Fruit fly (Drosophila melanogaster) whole organism, embryonic: Measurements from ENCODE around the gene TTLL4B.

ENCODE experiments used
- Adf1 ChIP-seq: fragments of 200-800 bp; sonication (Bioruptor generic); IDR thresholded peaks from 2 replicates; pipeline ENCODE4 v1.3.6; 2022; ENCODE audit warnings: missing biosample characterization, missing genetic modification characterization
- B-H2 ChIP-seq: fragments of 200-800 bp; sonication (Bioruptor generic); optimal IDR thresholded peaks from 2 replicates; lab custom pipeline; 2018; ENCODE audit warnings: missing biosample characterization, mild to moderate bottlenecking, missing genetic modification characterization
- CG10321 ChIP-seq: fragments of 200-800 bp; sonication (Bioruptor generic); IDR thresholded peaks from 2 replicates; pipeline ENCODE4 v1.3.6; 2022; ENCODE audit warnings: missing biosample characterization, missing genetic modification characterization
- CG14441 ChIP-seq: fragments of 200-800 bp; sonication (Bioruptor generic); IDR thresholded peaks from 2 replicates; pipeline ENCODE4 v1.3.6; 2022; ENCODE audit warnings: missing biosample characterization, missing genetic modification characterization
- CG17328 ChIP-seq: fragments of 200-800 bp; sonication (Bioruptor generic); IDR thresholded peaks from 2 replicates; pipeline ENCODE4 v1.3.6; 2022; ENCODE audit warnings: missing biosample characterization, missing genetic modification characterization
- CG17568 ChIP-seq: fragments of 200-800 bp; sonication (Bioruptor generic); optimal IDR thresholded peaks from 2 replicates; lab custom pipeline; 2018; ENCODE audit warnings: missing biosample characterization, mild to moderate bottlenecking, missing genetic modification characterization, moderate library complexity
- CG1792 ChIP-seq: fragments of 200-800 bp; sonication (Bioruptor generic); optimal IDR thresholded peaks from 2 replicates; lab custom pipeline; 2016; ENCODE audit warnings: missing biosample characterization, missing genetic modification characterization
- CG18262 ChIP-seq: fragments of 200-800 bp; optimal IDR thresholded peaks from 3 replicates; lab custom pipeline; 2019; ENCODE audit warnings: missing biosample characterization, mild to moderate bottlenecking, missing genetic modification characterization, moderate library complexity
- CG32767 ChIP-seq: fragments of 200-800 bp; sonication (Bioruptor generic); IDR thresholded peaks from 2 replicates; pipeline ENCODE4 v1.3.6; 2022; ENCODE audit warnings: missing biosample characterization, missing genetic modification characterization
- CG4328 ChIP-seq: fragments of 200-800 bp; sonication (Bioruptor generic); optimal IDR thresholded peaks from 3 replicates; lab custom pipeline; 2017; ENCODE audit warnings: missing biosample characterization, missing genetic modification reagents, missing genetic modification characterization
- CG4360 ChIP-seq: fragments of 200-800 bp; sonication (Bioruptor generic); IDR thresholded peaks from 2 replicates; pipeline ENCODE4 v1.3.6; 2022; ENCODE audit warnings: missing biosample characterization, missing genetic modification characterization
- CG4854 ChIP-seq: fragments of 200-800 bp; sonication (Bioruptor generic); optimal IDR thresholded peaks from 2 replicates; lab custom pipeline; 2016; ENCODE audit warnings: missing biosample characterization, missing genetic modification characterization, inconsistent platforms
- CG6791 ChIP-seq: fragments of 200-800 bp; sonication (Bioruptor generic); IDR thresholded peaks from 3 replicates; pipeline ENCODE4 v1.3.6; 2022; ENCODE audit warnings: missing biosample characterization, missing genetic modification characterization; ENCODE audit not compliant: partially characterized antibody
- CG8388 ChIP-seq: fragments of 200-800 bp; sonication (Bioruptor generic); optimal IDR thresholded peaks from 2 replicates; lab custom pipeline; 2019; ENCODE audit warnings: missing biosample characterization, mild to moderate bottlenecking, missing genetic modification characterization, moderate library complexity
- CkIIα-i1 ChIP-seq: fragments of 200-800 bp; sonication (Bioruptor generic); IDR thresholded peaks from 2 replicates; pipeline ENCODE4 v1.3.6; 2022; ENCODE audit warnings: missing biosample characterization, missing genetic modification characterization
- CoRest ChIP-seq: fragments of 200-800 bp; sonication (Bioruptor generic); optimal IDR thresholded peaks from 3 replicates; lab custom pipeline; 2018; ENCODE audit warnings: missing biosample characterization, mild to moderate bottlenecking, missing genetic modification characterization, moderate library complexity
- Deaf1 ChIP-seq: fragments of 200-800 bp; optimal IDR thresholded peaks from 3 replicates; lab custom pipeline; 2019; ENCODE audit warnings: missing biosample characterization, mild to moderate bottlenecking, missing genetic modification characterization, moderate library complexity
- Jarid2 ChIP-seq: fragments of 200-800 bp; sonication (Bioruptor generic); optimal IDR thresholded peaks from 3 replicates; lab custom pipeline; 2017; ENCODE audit warnings: mild to moderate bottlenecking, missing biosample characterization, missing genetic modification reagents, missing genetic modification characterization
- Lim3 ChIP-seq: fragments of 200-800 bp; sonication (Bioruptor generic); IDR thresholded peaks from 2 replicates; pipeline ENCODE4 v1.3.6; 2022; ENCODE audit warnings: missing biosample characterization, missing genetic modification characterization
- Max ChIP-seq: fragments of 200-800 bp; sonication (Bioruptor generic); optimal IDR thresholded peaks from 2 replicates; lab custom pipeline; 2016; ENCODE audit warnings: missing biosample characterization, mild to moderate bottlenecking, missing genetic modification characterization
- Med ChIP-seq: fragments of 200-800 bp; sonication (Bioruptor generic); peaks from one replicate; lab custom pipeline; 2016; ENCODE audit warnings: missing biosample characterization, missing genetic modification characterization, mild to moderate bottlenecking, inconsistent platforms, moderate library complexity
- Mes4 ChIP-seq: fragments of 200-800 bp; sonication (Bioruptor generic); optimal IDR thresholded peaks from 2 replicates; lab custom pipeline; 2016; ENCODE audit warnings: missing biosample characterization, missing genetic modification characterization
- Nf-YA ChIP-seq: fragments of 200-800 bp; sonication (Bioruptor generic); IDR thresholded peaks from 2 replicates; pipeline ENCODE4 v1.3.6; 2022; ENCODE audit warnings: missing biosample characterization, missing genetic modification characterization
- Nf-YB ChIP-seq: fragments of 200-800 bp; sonication (Bioruptor generic); optimal IDR thresholded peaks from 3 replicates; lab custom pipeline; 2019; ENCODE audit warnings: missing biosample characterization, mild to moderate bottlenecking, missing genetic modification characterization, moderate library complexity
- Nf-YC ChIP-seq: fragments of 200-800 bp; optimal IDR thresholded peaks from 3 replicates; lab custom pipeline; 2019; ENCODE audit warnings: missing biosample characterization, mild to moderate bottlenecking, missing genetic modification characterization, moderate library complexity
- Trl ChIP-seq, 3 experiments: fragments of >200 bp in 2 of 3; fragments of 200-800 bp in 1 of 3; sonication (Bioruptor generic) in 1 of 3; optimal IDR thresholded peaks; 2 replicates in 1 of 3; 3 replicates in 2 of 3; lab custom pipeline; 2016 to 2017; ENCODE audit warnings: missing biosample characterization in 1 of 3, missing genetic modification characterization in 1 of 3
- Xbp1 ChIP-seq: fragments of 200-800 bp; sonication (Bioruptor generic); optimal IDR thresholded peaks from 3 replicates; lab custom pipeline; 2016; ENCODE audit warnings: missing biosample characterization, mild to moderate bottlenecking, missing genetic modification characterization
- abd-A ChIP-seq: fragments of 200-800 bp; sonication (Bioruptor generic); optimal IDR thresholded peaks from 3 replicates; lab custom pipeline; 2019; ENCODE audit warnings: missing biosample characterization, mild to moderate bottlenecking, missing genetic modification characterization, moderate library complexity
- bcd ChIP-seq: fragments of 200-800 bp; sonication (Bioruptor generic); optimal IDR thresholded peaks from 2 replicates; lab custom pipeline; 2017; ENCODE audit warnings: missing biosample characterization, mild to moderate bottlenecking, missing genetic modification characterization
- cad ChIP-seq: fragments of >200 bp; optimal IDR thresholded peaks from 2 replicates; lab custom pipeline; 2017; ENCODE audit warnings: missing biosample characterization, missing genetic modification characterization
- cg ChIP-seq: fragments of 200-800 bp; sonication (Bioruptor generic); optimal IDR thresholded peaks from 3 replicates; lab custom pipeline; 2019; ENCODE audit warnings: missing biosample characterization, mild to moderate bottlenecking, missing genetic modification characterization, moderate library complexity
- chinmo ChIP-seq: fragments of 200-800 bp; sonication (Bioruptor generic); IDR thresholded peaks from 4 replicates; pipeline ENCODE4 v1.3.6; 2022; ENCODE audit warnings: missing biosample characterization, missing genetic modification characterization; ENCODE audit not compliant: partially characterized antibody
- crol ChIP-seq: fragments of 200-800 bp; sonication (Bioruptor generic); IDR thresholded peaks from 2 replicates; pipeline ENCODE4 v1.3.6; 2022; ENCODE audit warnings: missing biosample characterization, missing genetic modification characterization
- esg ChIP-seq: fragments of 200-800 bp; sonication (Bioruptor generic); conservative IDR thresholded peaks from 2 replicates; pipeline ENCODE4 v1.3.6; 2022; ENCODE audit warnings: missing biosample characterization, missing genetic modification characterization
- fd96Cb ChIP-seq: fragments of 200-800 bp; sonication (Bioruptor generic); optimal IDR thresholded peaks from 2 replicates; lab custom pipeline; 2018; ENCODE audit warnings: missing biosample characterization, mild to moderate bottlenecking, missing genetic modification characterization, moderate library complexity
- grn ChIP-seq: fragments of 200-800 bp; sonication (Bioruptor generic); optimal IDR thresholded peaks from 3 replicates; lab custom pipeline; 2017; ENCODE audit warnings: missing biosample characterization, missing genetic modification characterization
- gsb-n ChIP-seq: fragments of 200-800 bp; sonication (Bioruptor generic); optimal IDR thresholded peaks from 3 replicates; lab custom pipeline; 2018; ENCODE audit warnings: missing biosample characterization, mild to moderate bottlenecking, missing genetic modification characterization
- inv ChIP-seq: fragments of 200-800 bp; sonication (Bioruptor generic); IDR thresholded peaks from 2 replicates; pipeline ENCODE4 v1.3.6; 2022; ENCODE audit warnings: missing biosample characterization, missing genetic modification characterization; ENCODE audit not compliant: partially characterized antibody
- kni ChIP-seq: fragments of 200-800 bp; sonication (Bioruptor generic); optimal IDR thresholded peaks from 3 replicates; lab custom pipeline; 2017; ENCODE audit warnings: mild to moderate bottlenecking, missing biosample characterization, missing genetic modification reagents, missing genetic modification characterization
- lov ChIP-seq, 2 experiments: fragments of 200-800 bp in 1 of 2; fragments of >200 bp in 1 of 2; sonication (Bioruptor generic) in 1 of 2; IDR thresholded peaks in 1 of 2; optimal IDR thresholded peaks in 1 of 2; 2 replicates in 1 of 2; 3 replicates in 1 of 2; pipeline versions ENCODE4 v1.3.6 to Lab custom; 2017 to 2022; ENCODE audit warnings: missing biosample characterization in 1 of 2, missing genetic modification characterization in 1 of 2
- nerfin-1 ChIP-seq: fragments of 200-800 bp; sonication (Bioruptor generic); optimal IDR thresholded peaks from 3 replicates; lab custom pipeline; 2019; ENCODE audit warnings: missing biosample characterization, mild to moderate bottlenecking, missing genetic modification characterization, moderate library complexity
- oc ChIP-seq: fragments of 200-800 bp; sonication (Bioruptor generic); optimal IDR thresholded peaks from 2 replicates; lab custom pipeline; 2018; ENCODE audit warnings: missing biosample characterization, mild to moderate bottlenecking, missing genetic modification characterization, moderate library complexity
- onecut ChIP-seq: fragments of 200-800 bp; sonication (Bioruptor generic); IDR thresholded peaks from 2 replicates; pipeline ENCODE4 v1.3.6; 2022; ENCODE audit warnings: missing biosample characterization, missing genetic modification characterization
- phol ChIP-seq: fragments of 200-800 bp; sonication (Bioruptor generic); optimal IDR thresholded peaks from 3 replicates; lab custom pipeline; 2018; ENCODE audit warnings: missing biosample characterization, mild to moderate bottlenecking, missing genetic modification characterization, moderate library complexity
- sd ChIP-seq: fragments of 200-800 bp; sonication (Bioruptor generic); optimal IDR thresholded peaks from 3 replicates; lab custom pipeline; 2018; ENCODE audit warnings: missing biosample characterization, mild to moderate bottlenecking, missing genetic modification characterization, moderate library complexity
- sqz ChIP-seq: fragments of 200-800 bp; sonication (Bioruptor generic); optimal IDR thresholded peaks from 3 replicates; lab custom pipeline; 2018; ENCODE audit warnings: missing biosample characterization, mild to moderate bottlenecking, missing genetic modification characterization
- vvl ChIP-seq: fragments of 200-800 bp; sonication (Bioruptor generic); IDR thresholded peaks from 2 replicates; pipeline ENCODE4 v1.3.6; 2022; ENCODE audit warnings: missing biosample characterization, missing genetic modification characterization
- zen2 ChIP-seq: fragments of 200-800 bp; sonication (Bioruptor generic); IDR thresholded peaks from 3 replicates; pipeline ENCODE4 v1.3.6; 2022; ENCODE audit warnings: missing biosample characterization, missing genetic modification characterization; ENCODE audit not compliant: partially characterized antibody
- zf30C ChIP-seq: fragments of 200-800 bp; sonication (Bioruptor generic); optimal IDR thresholded peaks from 3 replicates; lab custom pipeline; 2018; ENCODE audit warnings: missing biosample characterization, mild to moderate bottlenecking, missing genetic modification characterization

TTLL4B gene

dm6 chr2L:3835221-3835620, 27.2 kb upstream of the TTLL4B start:
- no peak for TF ChIP-seq lov (optimal IDR thresholded peaks at IDR 0.05; lab: Kevin White, UChicago)
- TF ChIP-seq lov (GFP tag; IDR thresholded peaks at IDR 0.05; lab: Robert Waterston, UW) = no peak
- TF ChIP-seq esg = no peak
- no peak for TF ChIP-seq Max (GFP tag; lab: Kevin White, UChicago)
- no peak for TF ChIP-seq CG1792 (GFP tag; lab: Kevin White, UChicago)
- peak; percentile 53; the same call in 1 of the 3 replicates for TF ChIP-seq zen2 (GFP tag; lab: Robert Waterston, UW)
- TF ChIP-seq crol = peak; percentile 74
- peak; percentile 37 for TF ChIP-seq Jarid2
- no peak for TF ChIP-seq CG17328 (GFP tag; lab: Robert Waterston, UW)
- no peak for TF ChIP-seq Lim3 (GFP tag; lab: Robert Waterston, UW)
- TF ChIP-seq kni (GFP tag; lab: Kevin White, UChicago) = peak; percentile 49
- peak; percentile 17 for TF ChIP-seq oc (tag; lab: Kevin White, UChicago)
- TF ChIP-seq Xbp1 (GFP tag; lab: Kevin White, UChicago) = no peak
- TF ChIP-seq CoRest = peak; percentile 22
- TF ChIP-seq CG4854 (GFP tag; lab: Kevin White, UChicago) = no peak
- peak; percentile 65 for TF ChIP-seq abd-A (tag; lab: Kevin White, UChicago)
- peak; percentile 15 for TF ChIP-seq sd (tag; lab: Kevin White, UChicago)
- peak; percentile 67 for TF ChIP-seq phol (tag; lab: Kevin White, UChicago)
- peak; percentile 62 for TF ChIP-seq onecut (GFP tag; lab: Robert Waterston, UW)
- TF ChIP-seq CG32767 (GFP tag; lab: Robert Waterston, UW) = peak; percentile 39; the same call in 1 of the 2 replicates
- no peak for TF ChIP-seq bcd
- no peak for TF ChIP-seq CG18262 (tag; lab: Kevin White, UChicago)
- no peak for TF ChIP-seq CG6791
- peak; percentile 98 for TF ChIP-seq Nf-YB (GFP tag; lab: Kevin White, UChicago)
- TF ChIP-seq Deaf1 (tag; lab: Kevin White, UChicago) = peak; percentile 95
- no peak for TF ChIP-seq inv
- 0 out of 4 replicates have a peak, but pooled peaks have one; percentile 66 for TF ChIP-seq chinmo (GFP tag; lab: Robert Waterston, UW)
- 0 out of 2 replicates have a peak, but pooled peaks have one; percentile 35 for TF ChIP-seq CG10321 (GFP tag; lab: Robert Waterston, UW)
- peak; percentile 75 for TF ChIP-seq Nf-YA (GFP tag; lab: Robert Waterston, UW)
- TF ChIP-seq grn (GFP tag; lab: Kevin White, UChicago) = peak; percentile 42
- peak; percentile 5 for TF ChIP-seq zf30C
- peak; percentile 94 for TF ChIP-seq cg (GFP tag; lab: Kevin White, UChicago)
- TF ChIP-seq Nf-YC = peak; percentile 98
- TF ChIP-seq sqz = peak; percentile 88
- no peak for TF ChIP-seq CG8388
- TF ChIP-seq CG4328 = no peak
- no peak for TF ChIP-seq B-H2
- peak; percentile 30 to 33 for TF ChIP-seq Trl (optimal IDR thresholded peaks at IDR 0.05; lab: Kevin White, UChicago)
- TF ChIP-seq Trl (GFP tag; optimal IDR thresholded peaks at IDR 0.05; lab: Kevin White, UChicago) = no peak

- no peak for TF ChIP-seq CG14441
- TF ChIP-seq CG4360 (GFP tag; lab: Robert Waterston, UW) = peak; percentile 1; the same call in 1 of the 2 replicates
- peak; percentile 38 for TF ChIP-seq CG17568 (GFP tag; lab: Kevin White, UChicago)
- TF ChIP-seq CkIIα-i1 = no peak
- no peak for TF ChIP-seq fd96Cb (tag; lab: Kevin White, UChicago)
- TF ChIP-seq CG4328 = no peak
- TF ChIP-seq Deaf1 (tag; lab: Kevin White, UChicago) = peak; percentile 97
- peak; percentile 39; the same call in 1 of the 2 replicates for TF ChIP-seq Adf1 (GFP tag; lab: Robert Waterston, UW)
- no peak for TF ChIP-seq Mes4 (GFP tag; lab: Kevin White, UChicago)
- peak; percentile 61 for TF ChIP-seq cad (GFP tag; lab: Kevin White, UChicago)
- TF ChIP-seq nerfin-1 (tag; lab: Kevin White, UChicago) = peak; percentile 11
- TF ChIP-seq crol = peak; percentile 33; the same call in 1 of the 2 replicates
- TF ChIP-seq vvl (GFP tag; lab: Robert Waterston, UW) = peak; percentile 39; the same call in 1 of the 2 replicates
- peak; percentile 73 for TF ChIP-seq gsb-n (tag; lab: Kevin White, UChicago)
- peak; percentile 72 for TF ChIP-seq zf30C
- no peak for TF ChIP-seq lov (optimal IDR thresholded peaks at IDR 0.05; lab: Kevin White, UChicago)
- TF ChIP-seq lov (GFP tag; IDR thresholded peaks at IDR 0.05; lab: Robert Waterston, UW) = peak; percentile 19; the same call in 1 of the 3 replicates
- TF ChIP-seq Med (GFP tag; lab: Kevin White, UChicago) = peak; percentile 40
Observed at dm6 chr2L:3836440-3836890, 26.0 kb upstream of the TTLL4B start, which contains the start of gene slp2. slp2 (plus strand) TSS chr2L:3836840.
